Fruit fly (Drosophila melanogaster) S2 (cell line): ENCODE data around the gene Kmn1.

ENCODE experiments used
- CG8478 ChIP-seq: fragments of >200 bp; optimal IDR thresholded peaks from 2 replicates; lab custom pipeline; 2018
- CTCF ChIP-seq, 2 experiments: fragments of >200 bp; optimal IDR thresholded peaks; 2 replicates each; lab custom pipeline; 2018

- TF ChIP-seq CTCF (optimal IDR thresholded peaks at IDR 0.05; lab: Kevin White, UChicago) = no peak
- no peak for TF ChIP-seq CG8478 (lab: Kevin White, UChicago)
Measured at dm6 chrX:11619617-11620016, 47.4 kb upstream of the Kmn1 start.
